Fruit fly (Drosophila melanogaster) whole organism, embryonic: ENCODE measurements around the gene CG44001.
A peak's percentile ranks its signal among the peaks of the same experiment; 100 is the strongest.

Experiments used
- Asciz ChIP-seq: fragments of 200-800 bp; sonication (Bioruptor generic); optimal IDR thresholded peaks from 2 replicates; lab custom pipeline; 2017; ENCODE audit warnings: missing biosample characterization, mild to moderate bottlenecking, missing genetic modification characterization, missing genetic modification reagents
- Awh ChIP-seq: fragments of 200-800 bp; sonication (Bioruptor generic); IDR thresholded peaks from 2 replicates; pipeline ENCODE4, ENCODE4 v1.3.6; 2022; ENCODE audit warnings: missing biosample characterization, missing genetic modification characterization
- Bdp1 ChIP-seq: fragments of 200-800 bp; sonication (Bioruptor generic); optimal IDR thresholded peaks from 3 replicates; lab custom pipeline; 2016; ENCODE audit warnings: missing biosample characterization, missing genetic modification characterization
- CG10209 ChIP-seq: fragments of 200-800 bp; sonication (Bioruptor generic); optimal IDR thresholded peaks from 3 replicates; lab custom pipeline; 2017; ENCODE audit warnings: missing biosample characterization, mild to moderate bottlenecking, missing genetic modification characterization, missing genetic modification reagents
- CG13287 ChIP-seq: fragments of 200-800 bp; sonication (Bioruptor generic); IDR thresholded peaks from 2 replicates; pipeline ENCODE4 v1.3.6; 2022; ENCODE audit warnings: missing biosample characterization, missing genetic modification characterization; ENCODE audit not compliant: partially characterized antibody
- CG14710 ChIP-seq: fragments of 200-800 bp; sonication (Bioruptor generic); optimal IDR thresholded peaks from 3 replicates; lab custom pipeline; 2019; ENCODE audit warnings: missing biosample characterization, mild to moderate bottlenecking, missing genetic modification characterization, moderate library complexity
- CG1529 ChIP-seq: fragments of 200-800 bp; sonication (Bioruptor generic); optimal IDR thresholded peaks from 3 replicates; lab custom pipeline; 2018; ENCODE audit warnings: missing biosample characterization, missing genetic modification characterization
- CG17612 ChIP-seq: fragments of 200-800 bp; sonication (Bioruptor generic); IDR thresholded peaks from 2 replicates; pipeline ENCODE4 v1.3.6; 2022; ENCODE audit warnings: missing biosample characterization, missing genetic modification characterization
- CG3065 ChIP-seq: fragments of 200-800 bp; sonication (Bioruptor generic); optimal IDR thresholded peaks from 2 replicates; lab custom pipeline; 2016; ENCODE audit warnings: missing biosample characterization, missing genetic modification characterization
- CG34376 ChIP-seq: fragments of 200-800 bp; sonication (Bioruptor generic); optimal IDR thresholded peaks from 2 replicates; lab custom pipeline; 2018; ENCODE audit warnings: missing biosample characterization, mild to moderate bottlenecking, missing genetic modification characterization
- CG4328 ChIP-seq: fragments of 200-800 bp; sonication (Bioruptor generic); optimal IDR thresholded peaks from 3 replicates; lab custom pipeline; 2017; ENCODE audit warnings: missing biosample characterization, missing genetic modification reagents, missing genetic modification characterization
- CG4707 ChIP-seq: fragments of 200-800 bp; sonication (Bioruptor generic); optimal IDR thresholded peaks from 2 replicates; lab custom pipeline; 2018; ENCODE audit warnings: missing biosample characterization, mild to moderate bottlenecking, missing genetic modification characterization, moderate library complexity
- CG5180 ChIP-seq: fragments of 200-800 bp; sonication (Bioruptor generic); optimal IDR thresholded peaks from 3 replicates; lab custom pipeline; 2017; ENCODE audit warnings: missing biosample characterization, missing genetic modification characterization, mild to moderate bottlenecking, moderate library complexity, missing genetic modification reagents
- CG7271 ChIP-seq: fragments of 200-800 bp; sonication (Bioruptor generic); optimal IDR thresholded peaks from 2 replicates; lab custom pipeline; 2018; ENCODE audit warnings: missing biosample characterization, mild to moderate bottlenecking, missing genetic modification characterization, moderate library complexity
- CG8765 ChIP-seq: fragments of 200-800 bp; sonication (Bioruptor generic); IDR thresholded peaks from 2 replicates; pipeline ENCODE4 v1.3.6; 2022; ENCODE audit warnings: missing biosample characterization, missing genetic modification characterization
- Deaf1 ChIP-seq: fragments of 200-800 bp; optimal IDR thresholded peaks from 3 replicates; lab custom pipeline; 2019; ENCODE audit warnings: missing biosample characterization, mild to moderate bottlenecking, missing genetic modification characterization, moderate library complexity
- Ets65A ChIP-seq: fragments of 200-800 bp; sonication (Bioruptor generic); peaks from one replicate; lab custom pipeline; 2016; ENCODE audit warnings: missing biosample characterization, missing genetic modification characterization
- HmgZ ChIP-seq: fragments of 200-800 bp; sonication (Bioruptor generic); optimal IDR thresholded peaks from 2 replicates; lab custom pipeline; 2018; ENCODE audit warnings: missing biosample characterization, mild to moderate bottlenecking, missing genetic modification characterization
- Hmr ChIP-seq: fragments of 200-800 bp; sonication (Bioruptor generic); optimal IDR thresholded peaks from 3 replicates; lab custom pipeline; 2017; ENCODE audit warnings: mild to moderate bottlenecking, missing biosample characterization, missing genetic modification reagents, missing genetic modification characterization
- Oaz ChIP-seq: fragments of 200-800 bp; sonication (Bioruptor generic); IDR thresholded peaks from 2 replicates; pipeline ENCODE4 v1.3.6; 2022; ENCODE audit warnings: missing biosample characterization, missing genetic modification characterization
- Pdp1 ChIP-seq, 2 experiments: fragments of 200-800 bp; sonication (Bioruptor generic); optimal IDR thresholded peaks; 3 replicates each; lab custom pipeline; 2016; ENCODE audit warnings: missing biosample characterization in 2 of 2, missing genetic modification characterization in 2 of 2, mild to moderate bottlenecking in 1 of 2, moderate library complexity in 1 of 2
- Ravus ChIP-seq: fragments of 200-800 bp; sonication (Bioruptor generic); IDR thresholded peaks from 2 replicates; pipeline ENCODE4 v1.3.6; 2022; ENCODE audit warnings: missing biosample characterization, missing genetic modification characterization
- Spps ChIP-seq: fragments of 200-800 bp; sonication (Bioruptor generic); optimal IDR thresholded peaks from 2 replicates; lab custom pipeline; 2018; ENCODE audit warnings: missing biosample characterization, mild to moderate bottlenecking, missing genetic modification characterization
- Tbp ChIP-seq: fragments of >200 bp; optimal IDR thresholded peaks from 2 replicates; lab custom pipeline; 2018; ENCODE audit warnings: missing biosample characterization, missing genetic modification characterization
- amos ChIP-seq: fragments of 200-800 bp; sonication (Bioruptor generic); IDR thresholded peaks from 2 replicates; pipeline ENCODE4 v1.3.6; 2022; ENCODE audit warnings: missing biosample characterization, missing genetic modification characterization; ENCODE audit not compliant: partially characterized antibody
- ara ChIP-seq: fragments of 200-800 bp; sonication (Bioruptor generic); IDR thresholded peaks from 2 replicates; pipeline ENCODE4 v1.3.6; 2022; ENCODE audit warnings: missing biosample characterization, missing genetic modification characterization
- bab2 ChIP-seq: fragments of 200-800 bp; sonication (Bioruptor generic); optimal IDR thresholded peaks from 2 replicates; lab custom pipeline; 2016; ENCODE audit warnings: missing biosample characterization, missing genetic modification characterization
- cg ChIP-seq: fragments of 200-800 bp; sonication (Bioruptor generic); optimal IDR thresholded peaks from 3 replicates; lab custom pipeline; 2019; ENCODE audit warnings: missing biosample characterization, mild to moderate bottlenecking, missing genetic modification characterization, moderate library complexity
- corto ChIP-seq: fragments of 200-800 bp; sonication (Bioruptor generic); optimal IDR thresholded peaks from 2 replicates; lab custom pipeline; 2016; ENCODE audit warnings: missing biosample characterization, mild to moderate bottlenecking, missing genetic modification characterization, moderate library complexity
- cwo ChIP-seq: fragments of 200-800 bp; sonication (Bioruptor generic); optimal IDR thresholded peaks from 3 replicates; lab custom pipeline; 2017; ENCODE audit warnings: missing biosample characterization, missing genetic modification characterization, mild to moderate bottlenecking, moderate library complexity, missing genetic modification reagents
- gt ChIP-seq: fragments of 200-800 bp; sonication (Bioruptor generic); IDR thresholded peaks from 2 replicates; pipeline ENCODE4 v1.3.6; 2022; ENCODE audit warnings: missing biosample characterization, missing genetic modification characterization
- ham ChIP-seq: fragments of 200-800 bp; sonication (Bioruptor generic); IDR thresholded peaks from 2 replicates; pipeline ENCODE4 v1.3.6; 2022; ENCODE audit warnings: missing biosample characterization, missing genetic modification characterization
- her ChIP-seq: fragments of 200-800 bp; sonication (Bioruptor generic); optimal IDR thresholded peaks from 2 replicates; lab custom pipeline; 2016; ENCODE audit warnings: missing biosample characterization, missing genetic modification characterization
- otp ChIP-seq: fragments of 200-800 bp; sonication (Bioruptor generic); IDR thresholded peaks from 3 replicates; pipeline ENCODE4, ENCODE4 v1.3.6; 2022; ENCODE audit warnings: missing biosample characterization, missing genetic modification characterization
- pan ChIP-seq, 4 experiments: fragments of >200 bp in 3 of 4; fragments of 200-800 bp in 1 of 4; sonication (Bioruptor generic) in 1 of 4; optimal IDR thresholded peaks in 3 of 4; IDR thresholded peaks in 1 of 4; 2 replicates each; pipeline versions ENCODE4 v1.3.6 to Lab custom; 2017 to 2022; ENCODE audit warnings: missing biosample characterization in 2 of 4, missing genetic modification characterization in 2 of 4, mixed read lengths in 1 of 4
- sens ChIP-seq: fragments of 200-800 bp; sonication (Bioruptor generic); peaks from one replicate; lab custom pipeline; 2016; ENCODE audit warnings: missing biosample characterization, missing genetic modification characterization
- sima ChIP-seq: fragments of 200-800 bp; sonication (Bioruptor generic); optimal IDR thresholded peaks from 2 replicates; lab custom pipeline; 2016; ENCODE audit warnings: missing biosample characterization, missing genetic modification characterization
- twi ChIP-seq: fragments of 200-800 bp; optimal IDR thresholded peaks from 2 replicates; lab custom pipeline; 2019; ENCODE audit warnings: missing biosample characterization, mild to moderate bottlenecking, missing genetic modification characterization, moderate library complexity
- tx ChIP-seq: fragments of 200-800 bp; sonication (Bioruptor generic); optimal IDR thresholded peaks from 2 replicates; lab custom pipeline; 2016; ENCODE audit warnings: missing biosample characterization, missing genetic modification characterization
- usp ChIP-seq: fragments of >200 bp; optimal IDR thresholded peaks from 2 replicates; lab custom pipeline; 2017; ENCODE audit warnings: missing biosample characterization, missing genetic modification characterization
- wdn ChIP-seq: fragments of 200-800 bp; sonication (Bioruptor generic); IDR thresholded peaks from 2 replicates; pipeline ENCODE4 v1.3.6; 2022; ENCODE audit warnings: missing biosample characterization, missing genetic modification characterization

The CG44001 gene

dm6 chr2L:5010784-5011260 lies 32.2 kb upstream of the CG44001 start, which contains the start of the genes CG31917, Tfb5 and SelT (continued):
- peak; percentile 3 for TF ChIP-seq Spps (tag; lab: Kevin White, UChicago)
- peak; percentile 31; the same call in 1 of the 2 replicates for TF ChIP-seq wdn (GFP tag; lab: Robert Waterston, UW)
- TF ChIP-seq Tbp = no peak
- peak; percentile 64 for TF ChIP-seq amos (GFP tag; lab: Robert Waterston, UW)
- no peak for TF ChIP-seq otp (GFP tag; lab: Robert Waterston, UW)
- no peak for TF ChIP-seq usp
- peak; percentile 69 for TF ChIP-seq CG14710 (tag; lab: Kevin White, UChicago)
- TF ChIP-seq CG34376 = peak; percentile 3
- TF ChIP-seq HmgZ (tag; lab: Kevin White, UChicago) = peak; percentile 76
- TF ChIP-seq CG3065 (GFP tag; lab: Kevin White, UChicago) = no peak
- peak; percentile 24 for TF ChIP-seq her (GFP tag; lab: Kevin White, UChicago)
- no peak for TF ChIP-seq ham (GFP tag; lab: Robert Waterston, UW)
- TF ChIP-seq cwo = peak; percentile 28
- no peak for TF ChIP-seq sima (GFP tag; lab: Kevin White, UChicago)
- TF ChIP-seq bab2 = peak; percentile 70
- TF ChIP-seq CG10209 (GFP tag; lab: Kevin White, UChicago) = peak; percentile 41
- no peak for TF ChIP-seq pan (optimal IDR thresholded peaks at IDR 0.05; lab: Kevin White, UChicago)
- no peak for TF ChIP-seq pan (GFP tag; optimal IDR thresholded peaks at IDR 0.05 in 1 of 2, IDR thresholded peaks at IDR 0.05 in 1 of 2)
- no peak for TF ChIP-seq CG5180
- TF ChIP-seq CG8765 (GFP tag; lab: Robert Waterston, UW) = no peak
- TF ChIP-seq Ravus = no peak
- TF ChIP-seq CG4328 = peak; percentile 5
- no peak for TF ChIP-seq Asciz (GFP tag; lab: Kevin White, UChicago)
- TF ChIP-seq Hmr (GFP tag; lab: Kevin White, UChicago) = peak; percentile 73
- peak; percentile 47 for TF ChIP-seq tx
- TF ChIP-seq cg (GFP tag; lab: Kevin White, UChicago) = no peak
- no peak for TF ChIP-seq Deaf1 (tag; lab: Kevin White, UChicago)
- TF ChIP-seq CG17612 (GFP tag; lab: Robert Waterston, UW) = no peak

- TF ChIP-seq cwo (no peak), Oaz (GFP tag; lab: Robert Waterston, UW) (no peak), sens (GFP tag; lab: Kevin White, UChicago) (peak; percentile 10), gt (no peak), Pdp1 (GFP tag; optimal IDR thresholded peaks at IDR 0.05; lab: Kevin White, UChicago) (no peak), CG13287 (GFP tag; lab: Robert Waterston, UW) (no peak), corto (no peak), CG1529 (GFP tag; lab: Kevin White, UChicago) (no peak), CG4707 (GFP tag; lab: Kevin White, UChicago) (no peak)
- TF ChIP-seq, all 482 proteins: peak for 1
Measured at dm6 chr2L:5020479-5020878, 22.6 kb upstream of the CG44001 start.

- peak; percentile 79 for TF ChIP-seq twi
- no peak for TF ChIP-seq Awh (GFP tag; lab: Robert Waterston, UW)
- TF ChIP-seq CG7271 = no peak
- no peak for TF ChIP-seq ara (GFP tag; lab: Robert Waterston, UW)
- TF ChIP-seq Bdp1 = no peak
- TF ChIP-seq Ets65A (GFP tag; lab: Kevin White, UChicago) = peak; percentile 88
Measured at dm6 chr2L:5022602-5023001, 20.5 kb upstream of the CG44001 start.
